Worm (Caenorhabditis elegans) whole organism, L3 larva: ENCODE results near the gene F54D1.6.

Experiments used
- ZK546.5 ChIP-seq: sonication (generic microtip); optimal IDR thresholded peaks from 2 replicates; lab custom pipeline; 2017; ENCODE audit warnings: missing biosample characterization, missing genetic modification characterization
- elt-1 ChIP-seq: fragments of 150-350 bp; optimal IDR thresholded peaks from 2 replicates; lab custom pipeline; 2014; ENCODE audit warnings: missing biosample characterization, missing genetic modification characterization
- zag-1 ChIP-seq: fragments of 150-350 bp; optimal IDR thresholded peaks from 2 replicates; lab custom pipeline; 2014; ENCODE audit warnings: missing biosample characterization, missing genetic modification characterization

DNA sequence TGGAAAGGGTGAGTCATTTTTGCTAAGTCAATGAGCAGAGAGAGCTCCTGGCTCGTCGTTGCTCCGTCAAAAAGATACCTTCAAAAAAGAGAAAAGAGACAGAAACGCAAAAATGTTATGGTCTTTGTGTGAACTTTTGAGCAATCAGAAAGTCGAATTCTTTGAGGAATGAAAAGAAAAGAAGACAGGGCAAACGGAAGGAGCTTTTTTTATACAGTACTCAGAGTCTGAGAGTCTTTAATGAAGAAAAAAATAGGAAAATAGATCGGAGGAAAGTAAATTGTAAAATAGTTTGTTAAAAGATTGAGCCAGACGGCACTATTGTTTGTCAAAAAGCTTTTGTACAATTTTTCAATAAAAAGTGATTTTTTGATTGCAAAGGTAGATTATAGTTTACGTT, 18.1 kb upstream of the F54D1.6 start:
- no peak for TF ChIP-seq zag-1
- no peak for TF ChIP-seq elt-1 (tag; lab: Kevin White, UChicago)
- no peak for TF ChIP-seq ZK546.5 (tag; lab: Kevin White, UChicago)
